Worm (Caenorhabditis elegans) whole organism, early embryonic: ENCODE measurements around the gene B0495.7.

Experiments used
- F13C5.2 ChIP-seq: sonication (generic microtip); optimal IDR thresholded peaks from 2 replicates; lab custom pipeline; 2017; ENCODE audit warnings: mild to moderate bottlenecking, missing genetic modification characterization, inconsistent platforms, missing compliant biosample characterization
- aly-1 ChIP-seq: sonication (generic microtip); optimal IDR thresholded peaks from 2 replicates; lab custom pipeline; 2016; ENCODE audit warnings: missing genetic modification characterization, missing compliant biosample characterization
- ama-1 ChIP-seq: fragments of 150-350 bp; optimal IDR thresholded peaks from 2 replicates; lab custom pipeline; 2014
- ceh-13 ChIP-seq: fragments of 200-800 bp; sonication (Bioruptor generic); optimal IDR thresholded peaks from 2 replicates; lab custom pipeline; 2018; ENCODE audit warnings: mild to moderate bottlenecking, missing genetic modification characterization, missing compliant biosample characterization
- ets-7 ChIP-seq: sonication (generic microtip); optimal IDR thresholded peaks from 2 replicates; lab custom pipeline; 2016; ENCODE audit warnings: missing genotype, missing genetic modification characterization, missing compliant biosample characterization
- hmg-4 ChIP-seq: fragments of 200-800 bp; sonication (Bioruptor generic); optimal IDR thresholded peaks from 2 replicates; lab custom pipeline; 2018; ENCODE audit warnings: mild to moderate bottlenecking, missing genetic modification characterization, missing compliant biosample characterization
- hnd-1 ChIP-seq: sonication (generic microtip); optimal IDR thresholded peaks from 2 replicates; lab custom pipeline; 2016; ENCODE audit warnings: missing genetic modification characterization, missing compliant biosample characterization
- pes-1 ChIP-seq: fragments of 200-800 bp; sonication (Bioruptor generic); IDR thresholded peaks from 2 replicates; pipeline ENCODE4 v1.3.6; 2022; ENCODE audit warnings: missing genetic modification reagents, missing genetic modification characterization, missing compliant biosample characterization
- scrt-1 ChIP-seq: fragments of 200-800 bp; sonication (Bioruptor generic); IDR thresholded peaks from 2 replicates; pipeline ENCODE4 v1.3.6; 2022; ENCODE audit warnings: missing genetic modification characterization, missing compliant biosample characterization
- tbx-11 ChIP-seq: fragments of 200-800 bp; sonication (Bioruptor generic); IDR thresholded peaks from 2 replicates; pipeline ENCODE4 v1.3.6; 2022; ENCODE audit warnings: missing genetic modification characterization, missing compliant biosample characterization
- tbx-37 ChIP-seq: fragments of 200-800 bp; sonication (Bioruptor generic); conservative IDR thresholded peaks from 2 replicates; pipeline ENCODE4 v1.3.6; 2022; ENCODE audit warnings: missing genetic modification reagents, missing genetic modification characterization, missing compliant biosample characterization
- tra-4 ChIP-seq: sonication (generic microtip); optimal IDR thresholded peaks from 2 replicates; lab custom pipeline; 2017; ENCODE audit warnings: missing genetic modification characterization, missing compliant biosample characterization

- TF ChIP-seq scrt-1 (GFP tag; lab: Robert Waterston, UW) (no peak), ets-7 (tag; lab: Kevin White, UChicago) (no peak), ceh-13 (GFP tag; lab: Kevin White, UChicago) (no peak), ama-1 (no peak), F13C5.2 (no peak), pes-1 (GFP tag; lab: Robert Waterston, UW) (no peak), tbx-11 (no peak), tbx-37 (GFP tag; lab: Robert Waterston, UW) (no peak), aly-1 (no peak), hmg-4 (GFP tag; lab: Kevin White, UChicago) (no peak), hnd-1 (tag; lab: Kevin White, UChicago) (no peak), tra-4 (tag; lab: Kevin White, UChicago) (no peak)
These were observed 31.7 kb upstream of the B0495.7 start for ce11 chrII:7736725-7737124.
